Worm (Caenorhabditis elegans) whole organism, L4/young adult: ENCODE results near the gene Y37E11AM.3.

Experiments used
- W03F9.2 ChIP-seq: fragments of 150-350 bp; optimal IDR thresholded peaks from 2 replicates; lab custom pipeline; 2014; ENCODE audit warnings: missing biosample characterization, missing genetic modification characterization
- dao-5 ChIP-seq: sonication (generic microtip); optimal IDR thresholded peaks from 2 replicates; lab custom pipeline; 2016; ENCODE audit warnings: missing genotype, missing genetic modification characterization, moderate library complexity, missing compliant biosample characterization
- him-1 ChIP-seq: sonication (generic microtip); optimal IDR thresholded peaks from 2 replicates; lab custom pipeline; 2016; ENCODE audit warnings: missing genotype, missing genetic modification reagents, missing genetic modification characterization, missing compliant biosample characterization

ce11 chrIV:3719057-3719456 lies at the start of gene Y37E11AM.3:
- TF ChIP-seq him-1 (no peak), dao-5 (tag; lab: Kevin White, UChicago) (no peak), W03F9.2 (tag; lab: Kevin White, UChicago) (no peak)
